Fruit fly (Drosophila melanogaster) whole organism, embryonic: Measurements from ENCODE around the gene CG32440.

Experiments
- Abd-B ChIP-seq: fragments of 200-800 bp; sonication (Bioruptor generic); optimal IDR thresholded peaks from 2 replicates; lab custom pipeline; 2018; ENCODE audit warnings: missing biosample characterization, mild to moderate bottlenecking, missing genetic modification characterization, moderate library complexity
- CG10209 ChIP-seq: fragments of 200-800 bp; sonication (Bioruptor generic); optimal IDR thresholded peaks from 3 replicates; lab custom pipeline; 2017; ENCODE audit warnings: missing biosample characterization, mild to moderate bottlenecking, missing genetic modification characterization, missing genetic modification reagents
- CG10462 ChIP-seq: fragments of 200-800 bp; sonication (Bioruptor generic); optimal IDR thresholded peaks from 2 replicates; lab custom pipeline; 2016; ENCODE audit warnings: missing biosample characterization, missing genetic modification characterization
- CG10543 ChIP-seq: fragments of 200-800 bp; sonication (Bioruptor generic); optimal IDR thresholded peaks from 3 replicates; lab custom pipeline; 2017; ENCODE audit warnings: missing biosample characterization, mild to moderate bottlenecking, missing genetic modification characterization, moderate library complexity
- CG11085 ChIP-seq: fragments of 200-800 bp; sonication (Bioruptor generic); IDR thresholded peaks from 2 replicates; pipeline ENCODE4 v1.3.6; 2022; ENCODE audit warnings: missing biosample characterization, missing genetic modification characterization
- CG12236 ChIP-seq: fragments of 200-800 bp; sonication (Bioruptor generic); optimal IDR thresholded peaks from 2 replicates; lab custom pipeline; 2016; ENCODE audit warnings: missing biosample characterization, missing genetic modification characterization
- CG12769 ChIP-seq: fragments of 200-800 bp; sonication (Bioruptor generic); optimal IDR thresholded peaks from 2 replicates; lab custom pipeline; 2019; ENCODE audit warnings: missing biosample characterization, mild to moderate bottlenecking, missing genetic modification characterization, moderate library complexity
- CG13287 ChIP-seq: fragments of 200-800 bp; sonication (Bioruptor generic); IDR thresholded peaks from 2 replicates; pipeline ENCODE4 v1.3.6; 2022; ENCODE audit warnings: missing biosample characterization, missing genetic modification characterization; ENCODE audit not compliant: partially characterized antibody
- CG15696 ChIP-seq: fragments of 200-800 bp; sonication (Bioruptor generic); optimal IDR thresholded peaks from 2 replicates; lab custom pipeline; 2019; ENCODE audit warnings: missing biosample characterization, mild to moderate bottlenecking, missing genetic modification characterization, moderate library complexity
- CG16813 ChIP-seq: fragments of 200-800 bp; sonication (Bioruptor generic); IDR thresholded peaks from 3 replicates; pipeline ENCODE4 v1.3.6; 2022; ENCODE audit warnings: missing biosample characterization, missing genetic modification characterization; ENCODE audit not compliant: partially characterized antibody
- CG18619 ChIP-seq: fragments of 200-800 bp; sonication (Bioruptor generic); optimal IDR thresholded peaks from 3 replicates; lab custom pipeline; 2017; ENCODE audit warnings: missing biosample characterization, mild to moderate bottlenecking, missing genetic modification characterization
- CG2202 ChIP-seq: fragments of 200-800 bp; sonication (Bioruptor generic); optimal IDR thresholded peaks from 2 replicates; lab custom pipeline; 2018; ENCODE audit warnings: missing biosample characterization, mild to moderate bottlenecking, missing genetic modification characterization
- CG31365 ChIP-seq: fragments of 200-800 bp; sonication (Bioruptor generic); optimal IDR thresholded peaks from 2 replicates; lab custom pipeline; 2018; ENCODE audit warnings: missing biosample characterization, mild to moderate bottlenecking, missing genetic modification characterization
- CG9215 ChIP-seq: fragments of 200-800 bp; sonication (Bioruptor generic); IDR thresholded peaks from 2 replicates; pipeline ENCODE4 v1.3.6; 2022; ENCODE audit warnings: missing biosample characterization, missing genetic modification characterization
- D19B ChIP-seq: fragments of 200-800 bp; sonication (Bioruptor generic); optimal IDR thresholded peaks from 2 replicates; lab custom pipeline; 2017; ENCODE audit warnings: missing biosample characterization, mild to moderate bottlenecking, missing genetic modification characterization
- Ets65A ChIP-seq: fragments of 200-800 bp; sonication (Bioruptor generic); peaks from one replicate; lab custom pipeline; 2016; ENCODE audit warnings: missing biosample characterization, missing genetic modification characterization
- GATAe ChIP-seq: fragments of 200-800 bp; sonication (Bioruptor generic); conservative IDR thresholded peaks from 2 replicates; pipeline ENCODE4 v1.3.6; 2022; ENCODE audit warnings: missing biosample characterization, missing genetic modification characterization
- HLH4C ChIP-seq: fragments of 200-800 bp; sonication (Bioruptor generic); IDR thresholded peaks from 3 replicates; pipeline ENCODE4 v1.3.6; 2022; ENCODE audit warnings: missing biosample characterization, missing genetic modification characterization; ENCODE audit not compliant: partially characterized antibody
- Hand ChIP-seq: fragments of 200-800 bp; sonication (Bioruptor generic); optimal IDR thresholded peaks from 2 replicates; lab custom pipeline; 2017; ENCODE audit warnings: mild to moderate bottlenecking, missing biosample characterization, missing genetic modification reagents, missing genetic modification characterization
- Lhr ChIP-seq: fragments of 200-800 bp; sonication (Bioruptor generic); optimal IDR thresholded peaks from 3 replicates; lab custom pipeline; 2017; ENCODE audit warnings: mild to moderate bottlenecking, missing biosample characterization, missing genetic modification reagents, missing genetic modification characterization
- Optix ChIP-seq: fragments of 200-800 bp; sonication (Bioruptor generic); IDR thresholded peaks from 3 replicates; pipeline ENCODE4 v1.3.6; 2022; ENCODE audit warnings: missing biosample characterization, missing genetic modification characterization
- Ravus ChIP-seq: fragments of 200-800 bp; sonication (Bioruptor generic); IDR thresholded peaks from 2 replicates; pipeline ENCODE4 v1.3.6; 2022; ENCODE audit warnings: missing biosample characterization, missing genetic modification characterization
- corto ChIP-seq: fragments of 200-800 bp; sonication (Bioruptor generic); optimal IDR thresholded peaks from 2 replicates; lab custom pipeline; 2016; ENCODE audit warnings: missing biosample characterization, mild to moderate bottlenecking, missing genetic modification characterization, moderate library complexity
- exex ChIP-seq: fragments of 200-800 bp; sonication (Bioruptor generic); optimal IDR thresholded peaks from 4 replicates; lab custom pipeline; 2018; ENCODE audit warnings: missing biosample characterization, mild to moderate bottlenecking, missing genetic modification characterization, moderate library complexity
- fd64A ChIP-seq: fragments of 200-800 bp; sonication (Bioruptor generic); optimal IDR thresholded peaks from 3 replicates; lab custom pipeline; 2018; ENCODE audit warnings: missing biosample characterization, mild to moderate bottlenecking, missing genetic modification characterization
- hth ChIP-seq: fragments of >200 bp; optimal IDR thresholded peaks from 2 replicates; lab custom pipeline; 2017; ENCODE audit warnings: inconsistent platforms
- jing ChIP-seq: fragments of 200-800 bp; sonication (Bioruptor generic); optimal IDR thresholded peaks from 2 replicates; lab custom pipeline; 2018; ENCODE audit warnings: missing biosample characterization, mild to moderate bottlenecking, missing genetic modification characterization
- lmd ChIP-seq: fragments of 200-800 bp; sonication (Bioruptor generic); IDR thresholded peaks from 2 replicates; pipeline ENCODE4 v1.3.6; 2022; ENCODE audit warnings: missing biosample characterization, missing genetic modification characterization
- mirr ChIP-seq: fragments of 200-800 bp; sonication (Bioruptor generic); optimal IDR thresholded peaks from 3 replicates; lab custom pipeline; 2018; ENCODE audit warnings: missing biosample characterization, mild to moderate bottlenecking, missing genetic modification characterization
- nau ChIP-seq: fragments of 200-800 bp; sonication (Bioruptor generic); optimal IDR thresholded peaks from 3 replicates; lab custom pipeline; 2017; ENCODE audit warnings: missing biosample characterization, mild to moderate bottlenecking, missing genetic modification characterization, missing genetic modification reagents
- phol ChIP-seq: fragments of 200-800 bp; sonication (Bioruptor generic); optimal IDR thresholded peaks from 3 replicates; lab custom pipeline; 2018; ENCODE audit warnings: missing biosample characterization, mild to moderate bottlenecking, missing genetic modification characterization, moderate library complexity
- sd ChIP-seq: fragments of 200-800 bp; sonication (Bioruptor generic); optimal IDR thresholded peaks from 3 replicates; lab custom pipeline; 2018; ENCODE audit warnings: missing biosample characterization, mild to moderate bottlenecking, missing genetic modification characterization, moderate library complexity
- sens ChIP-seq: fragments of 200-800 bp; sonication (Bioruptor generic); peaks from one replicate; lab custom pipeline; 2016; ENCODE audit warnings: missing biosample characterization, missing genetic modification characterization
- sug ChIP-seq: fragments of 200-800 bp; optimal IDR thresholded peaks from 2 replicates; lab custom pipeline; 2019; ENCODE audit warnings: missing biosample characterization, mild to moderate bottlenecking, missing genetic modification characterization, moderate library complexity
- tna ChIP-seq: fragments of 200-800 bp; sonication (Bioruptor generic); IDR thresholded peaks from 2 replicates; pipeline ENCODE4 v1.3.6; 2022; ENCODE audit warnings: missing biosample characterization, missing genetic modification characterization; ENCODE audit not compliant: partially characterized antibody
- zf30C ChIP-seq: fragments of 200-800 bp; sonication (Bioruptor generic); optimal IDR thresholded peaks from 3 replicates; lab custom pipeline; 2018; ENCODE audit warnings: missing biosample characterization, mild to moderate bottlenecking, missing genetic modification characterization

Gene CG32440

DNA sequence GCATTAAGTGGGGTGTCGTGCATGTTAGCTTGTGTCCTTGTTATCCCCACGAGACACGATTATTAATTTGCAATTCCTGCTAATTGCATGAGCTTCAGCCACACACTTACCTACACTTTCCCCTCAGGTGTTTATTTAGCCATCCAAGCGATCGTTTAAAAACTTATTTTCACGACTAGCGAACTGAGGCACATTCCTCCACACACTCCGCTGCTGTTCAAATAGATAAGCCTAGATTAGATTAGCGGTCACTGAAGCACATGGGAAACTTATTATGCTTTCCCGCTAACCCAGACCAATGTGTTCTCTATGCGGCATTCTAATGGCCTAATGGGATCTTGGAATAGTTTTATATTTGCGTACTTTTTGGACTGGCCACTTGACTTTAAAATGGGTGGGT lies 26.9 kb downstream of the CG32440 start (continued):
- TF ChIP-seq lmd (GFP tag; lab: Robert Waterston, UW) (no peak), Hand (no peak), fd64A (no peak), CG12236 (GFP tag; lab: Kevin White, UChicago) (no peak), CG10209 (GFP tag; lab: Kevin White, UChicago) (no peak), jing (GFP tag; lab: Kevin White, UChicago) (no peak), Ets65A (GFP tag; lab: Kevin White, UChicago) (no peak), CG9215 (GFP tag; lab: Robert Waterston, UW) (no peak), CG10543 (GFP tag; lab: Kevin White, UChicago) (peak; percentile 22), CG15696 (tag; lab: Kevin White, UChicago) (no peak)

DNA sequence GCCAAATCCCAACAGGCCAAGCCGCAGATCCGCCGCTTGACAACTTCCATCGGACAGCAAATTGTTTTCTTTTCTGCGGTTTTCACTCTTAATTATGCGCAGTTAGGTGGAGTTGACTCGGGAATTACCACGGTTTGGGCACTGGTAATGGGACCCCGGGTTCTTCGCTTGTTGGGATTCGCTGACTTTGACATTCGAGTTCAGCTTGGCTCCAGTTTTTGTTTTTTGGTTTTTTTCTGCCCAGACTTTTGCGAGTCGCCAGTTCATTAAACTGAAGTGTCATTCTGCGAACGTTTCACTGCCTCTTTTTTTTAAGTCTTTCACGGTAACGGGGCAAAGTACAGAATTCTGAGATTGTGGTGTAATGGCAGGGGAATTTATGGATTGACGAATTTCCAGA lies 28.8 kb downstream of the CG32440 start:
- TF ChIP-seq CG2202 (tag; lab: Kevin White, UChicago), result no peak
- TF ChIP-seq zf30C (GFP tag; lab: Kevin White, UChicago), result no peak
- no peak for TF ChIP-seq CG31365 (tag; lab: Kevin White, UChicago)
- no peak for TF ChIP-seq CG10462
- TF ChIP-seq Ravus (GFP tag; lab: Robert Waterston, UW), result no peak
- TF ChIP-seq Optix (GFP tag; lab: Robert Waterston, UW), result no peak
- no peak for TF ChIP-seq CG18619

DNA sequence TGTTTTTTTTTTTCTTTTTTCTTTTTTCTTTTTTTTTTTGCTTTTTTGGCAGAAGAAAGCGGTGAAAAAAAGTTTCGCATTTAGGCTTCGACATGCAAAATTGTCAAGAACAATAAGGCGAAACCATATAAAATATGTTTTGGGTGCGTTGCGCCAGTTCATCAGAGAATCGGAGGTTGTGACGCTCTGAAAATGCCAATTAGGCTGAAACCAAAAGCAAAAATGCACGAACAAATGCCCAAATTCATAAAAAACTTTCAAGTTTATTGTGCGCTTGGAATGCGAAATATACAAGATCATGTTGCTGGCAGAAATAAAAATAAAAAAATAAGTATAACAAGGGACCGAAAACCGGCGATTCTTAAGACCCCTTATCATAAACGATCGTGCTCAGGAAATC lies 29.8 kb downstream of the CG32440 start:
- TF ChIP-seq sens (GFP tag; lab: Kevin White, UChicago) (peak; percentile 19), phol (tag; lab: Kevin White, UChicago) (no peak), Lhr (GFP tag; lab: Kevin White, UChicago) (no peak), corto (peak; percentile 30)

DNA sequence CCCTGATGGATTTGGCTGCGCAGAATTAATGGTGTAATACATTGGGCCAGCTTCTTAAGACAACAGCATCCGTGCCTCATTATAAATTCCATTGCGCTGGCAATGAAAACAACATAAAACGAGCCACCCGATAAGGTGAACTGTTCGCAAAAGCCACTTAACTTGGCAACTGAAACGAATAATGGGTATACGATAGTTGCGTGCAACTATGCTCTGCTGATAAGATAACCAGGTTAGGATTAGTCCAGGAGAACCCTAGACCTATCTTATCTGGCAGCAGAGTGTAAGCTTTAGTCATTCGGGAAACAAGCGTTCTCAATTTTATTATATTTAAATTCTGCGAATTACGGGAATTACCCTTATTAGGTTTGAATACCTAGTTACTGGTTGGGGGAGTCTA lies 30.5 kb downstream of the CG32440 start:
- peak; percentile 19 for TF ChIP-seq CG12769
- TF ChIP-seq sug, result peak; percentile 8
- no peak for TF ChIP-seq CG11085 (GFP tag; lab: Robert Waterston, UW)
- TF ChIP-seq CG16813 (GFP tag; lab: Robert Waterston, UW), result peak; percentile 30; the same call in 1 of the 3 replicates
- peak; percentile 31; the same call in 1 of the 2 replicates for TF ChIP-seq tna
- TF ChIP-seq sd, result peak; percentile 30
- TF ChIP-seq GATAe (GFP tag; lab: Robert Waterston, UW), result 0 out of 2 replicates have a peak, but pooled peaks have one; percentile 10
- peak; percentile 66 for TF ChIP-seq HLH4C
- no peak for TF ChIP-seq hth (lab: Kevin White, UChicago)
- TF ChIP-seq sens (GFP tag; lab: Kevin White, UChicago), result peak; percentile 32
- TF ChIP-seq mirr (GFP tag; lab: Kevin White, UChicago), result peak; percentile 22
- no peak for TF ChIP-seq nau (GFP tag; lab: Kevin White, UChicago)
- no peak for TF ChIP-seq Abd-B (GFP tag; lab: Kevin White, UChicago)
- TF ChIP-seq exex (tag; lab: Kevin White, UChicago), result peak; percentile 13
- TF ChIP-seq CG13287, result peak; percentile 12; the same call in 1 of the 2 replicates
- peak; percentile 68 for TF ChIP-seq D19B
